Worm (Caenorhabditis elegans) whole organism, L4/young adult: Measurements from ENCODE around the gene rgs-1.

Source experiments
- dao-5 ChIP-seq: sonication (generic microtip); optimal IDR thresholded peaks from 2 replicates; lab custom pipeline; 2016; ENCODE audit warnings: missing genotype, missing genetic modification characterization, moderate library complexity, missing compliant biosample characterization
- him-1 ChIP-seq: sonication (generic microtip); optimal IDR thresholded peaks from 2 replicates; lab custom pipeline; 2016; ENCODE audit warnings: missing genotype, missing genetic modification reagents, missing genetic modification characterization, missing compliant biosample characterization

DNA sequence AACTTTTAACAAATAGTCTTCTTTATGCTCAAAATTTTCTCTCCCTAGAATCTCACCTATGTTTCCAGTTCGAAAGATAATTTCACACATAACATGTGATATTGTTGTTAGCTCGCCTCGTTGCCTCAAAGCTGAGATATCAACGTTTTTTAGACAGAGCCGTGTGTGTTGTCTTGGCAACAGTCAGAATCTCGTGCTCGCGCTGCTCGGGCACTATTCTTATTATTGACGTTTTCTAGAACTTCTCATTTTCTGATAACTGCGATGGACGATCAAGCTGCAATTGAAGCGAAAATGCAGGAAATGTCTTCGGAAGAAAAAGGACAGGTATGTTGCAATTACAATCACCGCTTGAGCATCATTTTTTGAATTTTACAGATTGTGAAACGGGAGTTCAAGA is 19.4 kb upstream of the rgs-1 start, which contains the start of gene xbx-3:
- TF ChIP-seq dao-5 (tag; lab: Kevin White, UChicago) (no peak), him-1 (tag; lab: Kevin White, UChicago) (no peak)
